Fruit fly (Drosophila melanogaster) whole organism: ENCODE data around the gene yellow-k.

Experiments
- EcR ChIP-seq, 2 experiments: fragments of >200 bp; optimal IDR thresholded peaks; 2 replicates each; lab custom pipeline; 2017; ENCODE audit warnings: missing biosample characterization in 2 of 2, missing genetic modification characterization in 2 of 2, missing genetic modification reagents in 2 of 2
- pan ChIP-seq: fragments of >200 bp; optimal IDR thresholded peaks from 2 replicates; lab custom pipeline; 2017
- psq ChIP-seq: fragments of >200 bp; optimal IDR thresholded peaks from 2 replicates; lab custom pipeline; 2017
- usp ChIP-seq: fragments of >200 bp; optimal IDR thresholded peaks from 2 replicates; lab custom pipeline; 2017; ENCODE audit warnings: missing biosample characterization, missing genetic modification characterization, mixed read lengths

- TF ChIP-seq usp = no peak
- peak; percentile 32 for TF ChIP-seq pan (lab: Kevin White, UChicago)
- TF ChIP-seq EcR (GFP tag; optimal IDR thresholded peaks at IDR 0.05; lab: Kevin White, UChicago) = no peak
- no peak for TF ChIP-seq psq
These were observed 26.9 kb downstream of the yellow-k start for dm6 chr3L:15547187-15547790.
